Fruit fly (Drosophila melanogaster) whole organism, prepupa: ENCODE measurements around the gene Usp5.

Experiments
- CG10631 ChIP-seq: fragments of 200-800 bp; sonication (Bioruptor generic); optimal IDR thresholded peaks from 2 replicates; lab custom pipeline; 2016; ENCODE audit warnings: missing biosample characterization, missing genetic modification characterization
- CG10669 ChIP-seq: fragments of 200-800 bp; sonication (Bioruptor generic); optimal IDR thresholded peaks from 3 replicates; lab custom pipeline; 2018; ENCODE audit warnings: missing biosample characterization, mild to moderate bottlenecking, missing genetic modification characterization, moderate library complexity
- CG11902 ChIP-seq: fragments of 200-800 bp; sonication (Bioruptor generic); optimal IDR thresholded peaks from 3 replicates; lab custom pipeline; 2016; ENCODE audit warnings: missing biosample characterization, missing genetic modification characterization
- CG15336 ChIP-seq: fragments of 200-800 bp; sonication (Bioruptor generic); IDR thresholded peaks from 2 replicates; pipeline ENCODE4 v1.3.6; 2022; ENCODE audit warnings: missing biosample characterization, missing genetic modification characterization
- CG16779 ChIP-seq: fragments of 200-800 bp; sonication (Bioruptor generic); optimal IDR thresholded peaks from 3 replicates; lab custom pipeline; 2017; ENCODE audit warnings: missing biosample characterization, mild to moderate bottlenecking, missing genetic modification characterization
- CG3032 ChIP-seq: fragments of 200-800 bp; optimal IDR thresholded peaks from 2 replicates; lab custom pipeline; 2019; ENCODE audit warnings: missing biosample characterization, mild to moderate bottlenecking, missing genetic modification characterization, moderate library complexity
- CG31627 ChIP-seq: fragments of 200-800 bp; sonication (Bioruptor generic); optimal IDR thresholded peaks from 3 replicates; lab custom pipeline; 2016; ENCODE audit warnings: missing biosample characterization, missing genetic modification characterization
- CG32006 ChIP-seq: fragments of 200-800 bp; sonication (Bioruptor generic); optimal IDR thresholded peaks from 3 replicates; lab custom pipeline; 2017; ENCODE audit warnings: missing biosample characterization, mild to moderate bottlenecking, missing genetic modification characterization
- CG3919 ChIP-seq: fragments of 200-800 bp; sonication (Bioruptor generic); optimal IDR thresholded peaks from 3 replicates; lab custom pipeline; 2016; ENCODE audit warnings: missing biosample characterization, missing genetic modification characterization
- CG4318 ChIP-seq: fragments of 200-800 bp; sonication (Bioruptor generic); optimal IDR thresholded peaks from 3 replicates; lab custom pipeline; 2017; ENCODE audit warnings: missing biosample characterization, mild to moderate bottlenecking, missing genetic modification characterization
- CG6276 ChIP-seq: fragments of 200-800 bp; sonication (Bioruptor generic); optimal IDR thresholded peaks from 2 replicates; lab custom pipeline; 2017; ENCODE audit warnings: missing biosample characterization, mild to moderate bottlenecking, missing genetic modification characterization
- CG6792 ChIP-seq: fragments of 200-800 bp; sonication (Bioruptor generic); optimal IDR thresholded peaks from 3 replicates; lab custom pipeline; 2016; ENCODE audit warnings: missing biosample characterization, missing genetic modification characterization
- CG6808 ChIP-seq: fragments of 200-800 bp; sonication (Bioruptor generic); optimal IDR thresholded peaks from 3 replicates; lab custom pipeline; 2017; ENCODE audit warnings: missing biosample characterization, missing genetic modification characterization, mild to moderate bottlenecking, moderate library complexity, missing genetic modification reagents
- CG6854 ChIP-seq: fragments of 200-800 bp; sonication (Bioruptor generic); optimal IDR thresholded peaks from 2 replicates; lab custom pipeline; 2017; ENCODE audit warnings: missing biosample characterization, mild to moderate bottlenecking, missing genetic modification characterization
- CG7368 ChIP-seq: fragments of 200-800 bp; sonication (Bioruptor generic); optimal IDR thresholded peaks from 3 replicates; lab custom pipeline; 2016; ENCODE audit warnings: missing biosample characterization, missing genetic modification characterization
- CG8319 ChIP-seq: fragments of 200-800 bp; sonication (Bioruptor generic); optimal IDR thresholded peaks from 3 replicates; lab custom pipeline; 2016; ENCODE audit warnings: missing biosample characterization, missing genetic modification characterization
- Eip75B ChIP-seq: fragments of 200-800 bp; sonication (Bioruptor generic); optimal IDR thresholded peaks from 3 replicates; lab custom pipeline; 2016; ENCODE audit warnings: missing biosample characterization, missing genetic modification characterization
- Eip78C ChIP-seq: fragments of 200-800 bp; sonication (Bioruptor generic); peaks from one replicate; lab custom pipeline; 2016; ENCODE audit warnings: missing biosample characterization, missing genetic modification characterization
- Eip93F ChIP-seq: fragments of 200-800 bp; sonication (Bioruptor generic); optimal IDR thresholded peaks from 2 replicates; lab custom pipeline; 2016; ENCODE audit warnings: missing biosample characterization, mild to moderate bottlenecking, missing genetic modification characterization
- Ets96B ChIP-seq: fragments of 200-800 bp; optimal IDR thresholded peaks from 2 replicates; lab custom pipeline; 2019; ENCODE audit warnings: missing biosample characterization, mild to moderate bottlenecking, missing genetic modification characterization, moderate library complexity
- Gug ChIP-seq: fragments of 200-800 bp; sonication (Bioruptor generic); IDR thresholded peaks from 2 replicates; pipeline ENCODE4 v1.3.6; 2022; ENCODE audit warnings: missing biosample characterization, missing genetic modification characterization
- Hr38 ChIP-seq: sonication (Bioruptor generic); optimal IDR thresholded peaks from 2 replicates; lab custom pipeline; 2016; ENCODE audit warnings: missing biosample characterization, missing genetic modification characterization
- Hr39 ChIP-seq: fragments of 200-800 bp; sonication (Bioruptor generic); optimal IDR thresholded peaks from 2 replicates; lab custom pipeline; 2016; ENCODE audit warnings: missing biosample characterization, missing genetic modification characterization
- Hr4 ChIP-seq: fragments of 200-800 bp; sonication (Bioruptor generic); optimal IDR thresholded peaks from 3 replicates; lab custom pipeline; 2016; ENCODE audit warnings: missing biosample characterization, missing genetic modification characterization
- Lpt ChIP-seq: fragments of 200-800 bp; sonication (Bioruptor generic); optimal IDR thresholded peaks from 3 replicates; lab custom pipeline; 2016; ENCODE audit warnings: missing biosample characterization, missing genetic modification characterization
- OdsH ChIP-seq: fragments of 200-800 bp; sonication (Bioruptor generic); optimal IDR thresholded peaks from 3 replicates; lab custom pipeline; 2016; ENCODE audit warnings: missing biosample characterization, missing genetic modification characterization
- Smox ChIP-seq: fragments of 200-800 bp; sonication (Bioruptor generic); optimal IDR thresholded peaks from 3 replicates; lab custom pipeline; 2016; ENCODE audit warnings: missing biosample characterization, missing genetic modification characterization
- Sox102F ChIP-seq: fragments of 200-800 bp; sonication (Bioruptor generic); optimal IDR thresholded peaks from 2 replicates; lab custom pipeline; 2016; ENCODE audit warnings: missing biosample characterization, mild to moderate bottlenecking, missing genetic modification characterization
- Sox14 ChIP-seq: fragments of 200-800 bp; sonication (Bioruptor generic); optimal IDR thresholded peaks from 3 replicates; lab custom pipeline; 2016; ENCODE audit warnings: missing biosample characterization, missing genetic modification characterization
- achi ChIP-seq: fragments of 200-800 bp; sonication (Bioruptor generic); optimal IDR thresholded peaks from 3 replicates; lab custom pipeline; 2016; ENCODE audit warnings: missing biosample characterization, missing genetic modification characterization
- cyc ChIP-seq: fragments of 200-800 bp; sonication (Bioruptor generic); optimal IDR thresholded peaks from 3 replicates; lab custom pipeline; 2016; ENCODE audit warnings: missing biosample characterization, missing genetic modification characterization
- dac ChIP-seq: fragments of 200-800 bp; sonication (Bioruptor generic); optimal IDR thresholded peaks from 2 replicates; lab custom pipeline; 2017; ENCODE audit warnings: missing biosample characterization, mild to moderate bottlenecking, missing genetic modification characterization
- dsx ChIP-seq: fragments of 200-800 bp; optimal IDR thresholded peaks from 3 replicates; lab custom pipeline; 2019; ENCODE audit warnings: missing biosample characterization, mild to moderate bottlenecking, missing genetic modification characterization, moderate library complexity; ENCODE audit not compliant: poor library complexity, severe bottlenecking
- eg ChIP-seq: fragments of 200-800 bp; sonication (Bioruptor generic); IDR thresholded peaks from 3 replicates; pipeline ENCODE4 v1.3.6; 2022; ENCODE audit warnings: missing biosample characterization, missing genetic modification characterization
- esn ChIP-seq: fragments of 200-800 bp; sonication (Bioruptor generic); optimal IDR thresholded peaks from 2 replicates; lab custom pipeline; 2016; ENCODE audit warnings: missing biosample characterization, mild to moderate bottlenecking, missing genetic modification characterization, moderate library complexity
- fkh ChIP-seq: fragments of 200-800 bp; sonication (Bioruptor generic); optimal IDR thresholded peaks from 3 replicates; lab custom pipeline; 2017; ENCODE audit warnings: missing biosample characterization, mild to moderate bottlenecking, missing genetic modification characterization, moderate library complexity
- lz ChIP-seq: fragments of 200-800 bp; sonication (Bioruptor generic); optimal IDR thresholded peaks from 3 replicates; lab custom pipeline; 2016; ENCODE audit warnings: missing biosample characterization, missing genetic modification characterization
- salr ChIP-seq, 2 experiments: fragments of 200-800 bp; sonication (Bioruptor generic); optimal IDR thresholded peaks; 3 replicates each; lab custom pipeline; 2016 to 2018; ENCODE audit warnings: missing biosample characterization in 2 of 2, missing genetic modification characterization in 2 of 2, mild to moderate bottlenecking in 1 of 2
- spab ChIP-seq: fragments of 200-800 bp; sonication (Bioruptor generic); optimal IDR thresholded peaks from 2 replicates; lab custom pipeline; 2017; ENCODE audit warnings: missing biosample characterization, mild to moderate bottlenecking, missing genetic modification characterization, missing genetic modification reagents
- ss ChIP-seq, 2 experiments: fragments of 200-800 bp; sonication (Bioruptor generic); optimal IDR thresholded peaks; 2 replicates in 1 of 2; 3 replicates in 1 of 2; lab custom pipeline; 2017 to 2018; ENCODE audit warnings: mild to moderate bottlenecking in 2 of 2, missing biosample characterization in 2 of 2, missing genetic modification characterization in 2 of 2, moderate library complexity in 1 of 2
- svp ChIP-seq: fragments of 200-800 bp; sonication (Bioruptor generic); peaks from one replicate; lab custom pipeline; 2016; ENCODE audit warnings: missing biosample characterization, missing genetic modification characterization
- vri ChIP-seq: fragments of 200-800 bp; sonication (Bioruptor generic); optimal IDR thresholded peaks from 3 replicates; lab custom pipeline; 2016; ENCODE audit warnings: missing biosample characterization, mild to moderate bottlenecking, missing genetic modification characterization

The Usp5 gene

DNA sequence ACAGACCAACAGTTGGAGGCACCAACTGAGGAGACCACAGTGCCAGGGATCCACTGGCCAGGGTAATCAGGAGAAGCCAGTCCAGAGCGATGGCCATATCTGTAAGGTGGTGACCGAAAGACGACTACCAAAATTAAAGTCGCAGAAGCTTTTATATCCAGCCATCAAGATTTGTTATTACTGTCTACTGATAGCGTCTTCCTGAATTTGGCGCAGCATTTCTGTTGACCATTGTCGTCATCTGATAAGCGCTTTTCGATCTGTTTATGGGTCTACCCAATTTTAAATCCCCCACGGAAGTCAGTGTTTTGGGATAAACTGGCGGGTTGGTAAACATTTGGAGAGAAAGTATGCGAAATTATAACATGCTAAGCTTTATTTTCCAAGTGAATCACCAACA lies 24.3 kb upstream of the Usp5 start, which contains the start of gene CG14963:
Gene CG14963 (minus strand): TSS at position 101 of the 400 bp plus-strand sequence.
- TF ChIP-seq achi (GFP tag; lab: Kevin White, UChicago) (no peak), Hr38 (GFP tag; lab: Kevin White, UChicago) (no peak), Eip75B (no peak), OdsH (no peak), spab (GFP tag; lab: Kevin White, UChicago) (no peak), cyc (GFP tag; lab: Kevin White, UChicago) (no peak), Smox (GFP tag; lab: Kevin White, UChicago) (no peak), eg (no peak), CG8319 (GFP tag; lab: Kevin White, UChicago) (no peak), Gug (GFP tag; lab: Robert Waterston, UW) (no peak), CG3032 (tag; lab: Kevin White, UChicago) (no peak), CG6854 (GFP tag; lab: Kevin White, UChicago) (no peak), Lpt (no peak), esn (GFP tag; lab: Kevin White, UChicago) (no peak), Ets96B (tag; lab: Kevin White, UChicago) (no peak), Sox102F (GFP tag; lab: Kevin White, UChicago) (no peak), CG15336 (GFP tag; lab: Robert Waterston, UW) (no peak), CG10631 (GFP tag; lab: Kevin White, UChicago) (no peak), CG6808 (GFP tag; lab: Kevin White, UChicago) (no peak), lz (GFP tag; lab: Kevin White, UChicago) (no peak)

DNA sequence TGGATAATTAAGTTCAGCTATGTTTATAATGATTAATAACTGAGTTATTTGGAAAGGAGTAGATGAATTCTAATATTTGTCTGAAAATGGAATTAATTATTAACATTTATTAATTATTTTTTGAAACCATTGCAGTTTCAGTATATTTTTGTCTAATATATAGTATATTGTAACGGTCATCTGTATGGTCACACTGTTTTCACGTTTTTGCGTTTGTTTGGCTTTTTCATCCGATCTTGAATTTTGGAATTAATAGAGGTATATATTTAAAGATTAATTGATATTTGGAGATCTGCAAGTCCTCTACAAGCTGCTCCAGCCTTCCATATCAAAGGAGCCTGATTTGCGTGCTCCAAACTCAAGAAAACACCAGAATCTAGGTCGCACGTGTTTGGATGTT lies 20.9 kb upstream of the Usp5 start, which contains the start of the genes CG32278 and CG32281:
Gene CG32278 (plus strand): TSS at position 180 of the 400 bp plus-strand sequence.
Gene CG32281 (plus strand): TSS at position 269 of the 400 bp plus-strand sequence.
- TF ChIP-seq Hr4 (GFP tag; lab: Kevin White, UChicago) = no peak
- no peak for TF ChIP-seq Lpt
- no peak for TF ChIP-seq CG3919 (GFP tag; lab: Kevin White, UChicago)
- TF ChIP-seq Gug (GFP tag; lab: Robert Waterston, UW) = no peak
- TF ChIP-seq dac (GFP tag; lab: Kevin White, UChicago) = no peak
- TF ChIP-seq CG6276 (GFP tag; lab: Kevin White, UChicago) = no peak
- no peak for TF ChIP-seq svp
- TF ChIP-seq ss (GFP tag; optimal IDR thresholded peaks at IDR 0.05; lab: Kevin White, UChicago) = no peak
- TF ChIP-seq dsx (GFP tag; lab: Kevin White, UChicago) = no peak
- TF ChIP-seq cyc (GFP tag; lab: Kevin White, UChicago) = no peak
- no peak for TF ChIP-seq esn (GFP tag; lab: Kevin White, UChicago)
- no peak for TF ChIP-seq Eip93F (GFP tag; lab: Kevin White, UChicago)
- TF ChIP-seq CG11902 (GFP tag; lab: Kevin White, UChicago) = no peak

DNA sequence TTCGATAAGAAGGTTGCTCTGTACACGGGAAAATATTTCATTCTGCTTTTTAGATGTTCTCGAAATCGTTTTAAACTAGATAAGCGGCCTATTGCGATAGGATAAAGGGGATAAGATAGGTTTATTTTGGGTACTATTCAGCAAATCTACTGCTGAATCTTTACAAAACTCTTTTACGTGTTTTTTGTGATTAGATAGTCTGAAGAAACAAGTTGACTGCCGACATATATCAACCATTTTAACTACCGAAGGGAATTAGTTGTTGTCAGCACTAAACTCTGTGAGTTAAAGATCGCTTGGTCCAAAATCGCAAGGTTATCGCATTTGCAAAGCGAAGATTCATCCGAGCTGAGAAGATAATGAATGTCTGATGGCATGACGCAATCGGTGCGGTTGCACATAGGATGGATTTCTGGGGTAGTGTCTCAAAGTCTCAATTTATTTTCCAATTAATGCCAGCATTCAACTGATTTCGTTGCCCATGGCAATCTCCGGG lies 18.1 kb upstream of the Usp5 start, which contains the start of gene Asciz:
Gene Asciz (minus strand): TSS at position 51 of the 496 bp plus-strand sequence.
- TF ChIP-seq CG10669 (GFP tag; lab: Kevin White, UChicago) (no peak), svp (peak; percentile 92)

DNA sequence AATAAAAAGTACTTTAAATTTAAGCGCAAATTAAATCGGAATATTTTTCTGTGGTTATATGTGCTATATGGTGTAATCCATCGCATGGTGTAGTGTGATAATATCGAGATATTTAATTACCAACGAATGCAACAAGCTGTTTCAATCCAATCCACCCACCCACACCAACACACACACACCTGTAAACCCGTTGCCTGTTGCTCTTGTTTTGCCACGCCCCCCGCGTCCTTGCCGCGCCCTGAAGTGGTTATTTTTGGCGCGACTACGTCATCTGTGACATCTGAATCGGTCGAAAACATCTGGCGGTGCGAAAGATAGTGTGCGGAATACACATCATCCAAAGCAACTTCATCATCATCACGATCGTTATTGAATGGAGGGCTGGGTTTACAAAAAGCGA lies 17.2 kb upstream of the Usp5 start:
- no peak for TF ChIP-seq esn (GFP tag; lab: Kevin White, UChicago)
- peak; percentile 15 for TF ChIP-seq vri (GFP tag; lab: Kevin White, UChicago)

DNA sequence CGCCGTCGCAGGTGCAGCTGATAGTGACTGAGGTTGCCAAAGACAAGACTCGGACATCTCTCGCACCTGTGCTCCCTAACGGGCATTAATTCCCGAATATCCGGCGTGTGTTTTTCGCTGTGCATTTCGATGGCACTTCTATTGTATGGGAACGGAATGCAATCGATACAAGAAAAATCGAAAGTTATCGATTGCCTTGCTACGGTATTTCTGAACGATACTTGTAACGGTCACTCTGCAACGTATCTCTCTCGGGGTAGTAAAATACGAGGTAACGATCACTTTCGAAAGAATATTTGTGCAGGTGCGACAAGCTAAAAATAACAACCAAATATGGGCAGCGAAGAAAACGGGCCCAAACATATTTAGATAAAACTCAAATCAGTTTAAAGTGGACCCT lies 16.8 kb upstream of the Usp5 start, which contains the start of gene CG32280:
Gene CG32280 (plus strand): TSS at position 231 of the 400 bp plus-strand sequence.
- TF ChIP-seq Sox14 (peak; percentile 27), fkh (no peak), CG31627 (peak; percentile 23), CG16779 (tag; lab: Kevin White, UChicago) (no peak), Hr39 (GFP tag; lab: Kevin White, UChicago) (peak; percentile 33), CG10631 (GFP tag; lab: Kevin White, UChicago) (no peak), salr (GFP tag; optimal IDR thresholded peaks at IDR 0.05; lab: Kevin White, UChicago) (no peak), CG6276 (GFP tag; lab: Kevin White, UChicago) (no peak), CG6792 (GFP tag; lab: Kevin White, UChicago) (peak; percentile 5), CG15336 (GFP tag; lab: Robert Waterston, UW) (no peak), cyc (GFP tag; lab: Kevin White, UChicago) (peak; percentile 36), Eip78C (no peak), CG6854 (GFP tag; lab: Kevin White, UChicago) (no peak), vri (GFP tag; lab: Kevin White, UChicago) (no peak), CG32006 (GFP tag; lab: Kevin White, UChicago) (no peak), CG4318 (GFP tag; lab: Kevin White, UChicago) (no peak), CG7368 (no peak), dsx (GFP tag; lab: Kevin White, UChicago) (no peak), esn (GFP tag; lab: Kevin White, UChicago) (peak; percentile 48), spab (GFP tag; lab: Kevin White, UChicago) (no peak)
